Worm (Caenorhabditis elegans) whole organism, early embryonic: Measurements from ENCODE around the gene rbf-1.

Experiments
- B0310.2 ChIP-seq: sonication (generic microtip); optimal IDR thresholded peaks from 2 replicates; lab custom pipeline; 2016; ENCODE audit warnings: mild to moderate bottlenecking, missing genetic modification characterization, missing compliant biosample characterization
- F13C5.2 ChIP-seq: sonication (generic microtip); optimal IDR thresholded peaks from 2 replicates; lab custom pipeline; 2017; ENCODE audit warnings: mild to moderate bottlenecking, missing genetic modification characterization, inconsistent platforms, missing compliant biosample characterization
- aly-1 ChIP-seq: sonication (generic microtip); optimal IDR thresholded peaks from 2 replicates; lab custom pipeline; 2016; ENCODE audit warnings: missing genetic modification characterization, missing compliant biosample characterization
- ama-1 ChIP-seq: fragments of 150-350 bp; optimal IDR thresholded peaks from 2 replicates; lab custom pipeline; 2014
- ceh-13 ChIP-seq: fragments of 200-800 bp; sonication (Bioruptor generic); optimal IDR thresholded peaks from 2 replicates; lab custom pipeline; 2018; ENCODE audit warnings: mild to moderate bottlenecking, missing genetic modification characterization, missing compliant biosample characterization
- ceh-36 ChIP-seq: sonication (generic microtip); optimal IDR thresholded peaks from 2 replicates; lab custom pipeline; 2016; ENCODE audit warnings: missing genetic modification characterization, inconsistent platforms, missing compliant biosample characterization
- ets-7 ChIP-seq: sonication (generic microtip); optimal IDR thresholded peaks from 2 replicates; lab custom pipeline; 2016; ENCODE audit warnings: missing genotype, missing genetic modification characterization, missing compliant biosample characterization
- flt-1 ChIP-seq: fragments of 200-800 bp; sonication (Bioruptor generic); IDR thresholded peaks from 2 replicates; pipeline ENCODE4 v1.3.6; 2022; ENCODE audit warnings: missing genetic modification characterization, missing compliant biosample characterization
- hmbx-1 ChIP-seq: sonication (generic microtip); optimal IDR thresholded peaks from 2 replicates; lab custom pipeline; 2016; ENCODE audit warnings: mild to moderate bottlenecking, missing genetic modification characterization, missing compliant biosample characterization
- hmg-4 ChIP-seq: fragments of 200-800 bp; sonication (Bioruptor generic); optimal IDR thresholded peaks from 2 replicates; lab custom pipeline; 2018; ENCODE audit warnings: mild to moderate bottlenecking, missing genetic modification characterization, missing compliant biosample characterization
- hnd-1 ChIP-seq: sonication (generic microtip); optimal IDR thresholded peaks from 2 replicates; lab custom pipeline; 2016; ENCODE audit warnings: missing genetic modification characterization, missing compliant biosample characterization
- pes-1 ChIP-seq: fragments of 200-800 bp; sonication (Bioruptor generic); IDR thresholded peaks from 2 replicates; pipeline ENCODE4 v1.3.6; 2022; ENCODE audit warnings: missing genetic modification reagents, missing genetic modification characterization, missing compliant biosample characterization
- scrt-1 ChIP-seq: fragments of 200-800 bp; sonication (Bioruptor generic); IDR thresholded peaks from 2 replicates; pipeline ENCODE4 v1.3.6; 2022; ENCODE audit warnings: missing genetic modification characterization, missing compliant biosample characterization
- sea-1 ChIP-seq: fragments of 200-800 bp; sonication (Bioruptor generic); conservative IDR thresholded peaks from 2 replicates; pipeline ENCODE4 v1.3.6; 2022; ENCODE audit warnings: missing genetic modification characterization, missing compliant biosample characterization
- tbx-11 ChIP-seq: fragments of 200-800 bp; sonication (Bioruptor generic); IDR thresholded peaks from 2 replicates; pipeline ENCODE4 v1.3.6; 2022; ENCODE audit warnings: missing genetic modification characterization, missing compliant biosample characterization
- tbx-37 ChIP-seq: fragments of 200-800 bp; sonication (Bioruptor generic); conservative IDR thresholded peaks from 2 replicates; pipeline ENCODE4 v1.3.6; 2022; ENCODE audit warnings: missing genetic modification reagents, missing genetic modification characterization, missing compliant biosample characterization
- tra-4 ChIP-seq: sonication (generic microtip); optimal IDR thresholded peaks from 2 replicates; lab custom pipeline; 2017; ENCODE audit warnings: missing genetic modification characterization, missing compliant biosample characterization

rbf-1 gene

DNA sequence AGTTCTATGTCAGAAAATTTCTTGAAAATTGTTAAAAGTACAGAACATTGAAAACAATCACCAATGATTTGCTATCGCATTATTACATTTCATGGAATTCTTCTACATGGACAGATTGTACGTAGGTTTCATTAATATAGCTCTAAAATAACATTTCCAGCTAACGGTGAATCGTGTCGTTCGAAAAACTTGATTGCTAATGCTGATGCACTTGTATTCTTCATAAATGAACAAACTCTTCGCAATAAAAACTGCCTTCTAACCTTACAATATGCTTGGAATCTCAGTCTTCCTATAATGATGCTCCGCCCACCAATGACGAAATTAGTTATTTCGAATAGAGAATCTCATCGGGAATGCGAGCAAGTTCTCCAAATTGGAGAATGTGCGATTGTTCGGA, 30.0 kb downstream of the rbf-1 start, which contains the start of gene F37A4.6:
Gene F37A4.6 (plus strand): TSS at position 301 of the 400 bp plus-strand sequence.
- no peak for TF ChIP-seq tbx-37 (GFP tag; lab: Robert Waterston, UW)
- no peak for TF ChIP-seq flt-1 (GFP tag; lab: Robert Waterston, UW)

ce11 chrIII:6709983-6710382, 34.4 kb downstream of the rbf-1 start, which contains the start of gene isw-1:
Gene isw-1 (minus strand): TSS chrIII:6710100.
- TF ChIP-seq B0310.2 (tag; lab: Kevin White, UChicago) (no peak), F13C5.2 (peak; percentile 57), ets-7 (tag; lab: Kevin White, UChicago) (no peak), hmg-4 (GFP tag; lab: Kevin White, UChicago) (no peak), ceh-13 (GFP tag; lab: Kevin White, UChicago) (no peak), hnd-1 (no peak)

DNA sequence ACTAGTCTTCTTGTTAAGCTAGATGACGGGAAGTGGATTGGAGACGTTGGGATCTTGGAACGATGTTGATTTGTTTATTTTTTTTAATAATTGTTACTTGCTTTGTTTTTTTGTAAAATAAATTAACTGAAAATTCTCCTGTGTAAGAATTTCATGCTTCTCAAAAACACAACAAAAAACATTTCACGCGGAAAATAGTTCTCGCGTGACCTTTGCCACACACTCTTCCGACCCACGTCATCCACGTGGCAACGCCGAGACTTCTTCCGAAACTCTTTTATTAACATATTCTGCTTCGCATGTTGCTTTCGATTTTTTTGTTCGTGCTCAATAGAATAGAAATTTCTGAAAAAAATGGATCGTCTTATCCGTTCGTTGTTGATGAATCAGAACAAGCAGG, 36.0 kb downstream of the rbf-1 start, which contains the start of gene F37A4.5:
Gene F37A4.5 (plus strand): TSS at position 301 of the 400 bp plus-strand sequence.
- TF ChIP-seq hnd-1 (no peak), sea-1 (GFP tag; lab: Robert Waterston, UW) (no peak), tbx-11 (no peak), F13C5.2 (no peak), ets-7 (tag; lab: Kevin White, UChicago) (no peak), flt-1 (GFP tag; lab: Robert Waterston, UW) (no peak), scrt-1 (GFP tag; lab: Robert Waterston, UW) (no peak), tra-4 (no peak)

DNA sequence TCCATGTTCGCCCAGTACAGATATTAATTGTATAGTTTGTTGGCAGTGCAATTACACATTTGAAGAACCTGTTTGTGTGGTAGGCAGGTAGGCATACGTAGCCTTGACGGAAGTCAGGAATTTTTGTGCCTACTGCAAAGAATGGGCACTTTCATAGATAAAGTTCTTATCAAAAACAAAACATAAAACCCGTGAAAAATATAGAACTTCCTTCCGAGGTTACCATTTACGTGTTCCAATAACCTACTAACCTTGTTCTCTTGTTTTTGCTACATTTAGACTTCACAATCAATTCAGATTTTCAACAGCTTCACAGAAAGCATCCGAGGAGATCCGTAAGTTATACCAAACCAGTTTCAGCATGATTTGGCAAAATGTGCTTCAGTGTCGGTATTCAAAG, 37.7 kb downstream of the rbf-1 start, which contains the start of gene F37A4.4:
Gene F37A4.4 (plus strand): TSS at position 301 of the 400 bp plus-strand sequence.
- TF ChIP-seq aly-1 (tag; lab: Kevin White, UChicago) (no peak), ceh-36 (tag; lab: Kevin White, UChicago) (no peak)

DNA sequence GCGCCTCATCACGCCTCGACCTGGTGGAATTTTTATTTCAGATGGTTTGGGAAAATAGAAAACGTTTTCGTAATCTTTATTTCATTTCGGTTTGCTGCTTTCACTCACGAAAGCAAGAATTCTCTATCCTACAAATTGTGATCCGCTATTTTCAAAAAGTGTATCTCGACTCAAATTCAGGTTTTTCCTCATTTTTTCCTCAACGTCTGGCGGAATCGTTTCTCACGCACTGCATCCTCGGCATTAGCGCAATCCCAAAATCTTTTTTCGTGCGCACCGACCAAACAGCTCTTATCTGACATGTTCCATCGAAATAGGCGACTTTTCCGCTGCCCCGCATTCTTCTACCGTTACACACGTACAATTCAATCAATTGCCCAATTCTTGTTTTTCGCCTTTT, 42.7 kb downstream of the rbf-1 start, which contains the start of gene F37A4.3:
Gene F37A4.3 (plus strand): TSS at position 301 of the 400 bp plus-strand sequence.
- TF ChIP-seq ceh-13 (GFP tag; lab: Kevin White, UChicago): no peak
- no peak for TF ChIP-seq hmbx-1
- no peak for TF ChIP-seq ets-7 (tag; lab: Kevin White, UChicago)
- no peak for TF ChIP-seq aly-1 (tag; lab: Kevin White, UChicago)
- TF ChIP-seq tbx-11: no peak
- no peak for TF ChIP-seq ceh-36 (tag; lab: Kevin White, UChicago)
- no peak for TF ChIP-seq ama-1 (lab: Kevin White, UChicago)
- no peak for TF ChIP-seq tra-4
- no peak for TF ChIP-seq sea-1 (GFP tag; lab: Robert Waterston, UW)
- TF ChIP-seq F13C5.2: no peak
- no peak for TF ChIP-seq flt-1 (GFP tag; lab: Robert Waterston, UW)
- TF ChIP-seq B0310.2 (tag; lab: Kevin White, UChicago): no peak
- no peak for TF ChIP-seq hmg-4 (GFP tag; lab: Kevin White, UChicago)
- TF ChIP-seq scrt-1 (GFP tag; lab: Robert Waterston, UW): no peak
- TF ChIP-seq hnd-1: no peak
- TF ChIP-seq tbx-37 (GFP tag; lab: Robert Waterston, UW): no peak
- TF ChIP-seq pes-1 (GFP tag; lab: Robert Waterston, UW): no peak

- TF ChIP-seq hmbx-1 (no peak), ceh-13 (GFP tag; lab: Kevin White, UChicago) (no peak), sea-1 (GFP tag; lab: Robert Waterston, UW) (no peak), F13C5.2 (no peak), scrt-1 (GFP tag; lab: Robert Waterston, UW) (no peak), tbx-37 (GFP tag; lab: Robert Waterston, UW) (no peak), hnd-1 (no peak), ets-7 (tag; lab: Kevin White, UChicago) (no peak), flt-1 (GFP tag; lab: Robert Waterston, UW) (no peak), ceh-36 (tag; lab: Kevin White, UChicago) (no peak), aly-1 (tag; lab: Kevin White, UChicago) (no peak), ama-1 (lab: Kevin White, UChicago) (no peak), hmg-4 (GFP tag; lab: Kevin White, UChicago) (no peak), pes-1 (GFP tag; lab: Robert Waterston, UW) (no peak), tbx-11 (no peak)
Measured at ce11 chrIII:6722208-6722679, 46.7 kb downstream of the rbf-1 start, which contains the start of the genes bath-41 and F37A4.2. Gene bath-41 (minus strand): TSS chrIII:6722258. Gene F37A4.2 (plus strand): TSS chrIII:6722454.

- no peak for TF ChIP-seq B0310.2 (tag; lab: Kevin White, UChicago)
- no peak for TF ChIP-seq aly-1 (tag; lab: Kevin White, UChicago)
- TF ChIP-seq ceh-13 (GFP tag; lab: Kevin White, UChicago): no peak
- no peak for TF ChIP-seq pes-1 (GFP tag; lab: Robert Waterston, UW)
- TF ChIP-seq scrt-1 (GFP tag; lab: Robert Waterston, UW): no peak
- no peak for TF ChIP-seq hmbx-1
- TF ChIP-seq F13C5.2: no peak
- no peak for TF ChIP-seq tbx-11
- TF ChIP-seq tbx-37 (GFP tag; lab: Robert Waterston, UW): no peak
- TF ChIP-seq ama-1 (lab: Kevin White, UChicago): no peak
- no peak for TF ChIP-seq flt-1 (GFP tag; lab: Robert Waterston, UW)
Measured at ce11 chrIII:6723089-6723488, 47.5 kb downstream of the rbf-1 start, which contains the start of gene F37A4.1. Gene F37A4.1 (plus strand): TSS chrIII:6723389.

- TF ChIP-seq sea-1 (GFP tag; lab: Robert Waterston, UW) (no peak), hmg-4 (GFP tag; lab: Kevin White, UChicago) (no peak), hnd-1 (no peak)
Measured at ce11 chrIII:6725489-6725888, 49.9 kb downstream of the rbf-1 start, which contains the start of gene wdr-4. Gene wdr-4 (plus strand): TSS chrIII:6725789.
